Worm (Caenorhabditis elegans) whole organism, L2 larva: ENCODE results near the gene mtm-9.

Experiments
- C34F6.9 ChIP-seq: fragments of 150-350 bp; optimal IDR thresholded peaks from 2 replicates; lab custom pipeline; 2014; ENCODE audit warnings: missing biosample characterization, missing genetic modification characterization
- F13H6.1 ChIP-seq: sonication (generic microtip); optimal IDR thresholded peaks from 2 replicates; lab custom pipeline; 2016; ENCODE audit warnings: missing genetic modification characterization, missing compliant biosample characterization
- R02D3.7 ChIP-seq: fragments of 150-350 bp; optimal IDR thresholded peaks from 2 replicates; lab custom pipeline; 2014; ENCODE audit warnings: missing biosample characterization, missing genetic modification characterization
- Y55F3AM.14 ChIP-seq: fragments of 200-800 bp; sonication (Bioruptor generic); optimal IDR thresholded peaks from 2 replicates; lab custom pipeline; 2018; ENCODE audit warnings: mild to moderate bottlenecking, missing genetic modification characterization, missing compliant biosample characterization
- ZK546.5 ChIP-seq: sonication (generic microtip); optimal IDR thresholded peaks from 2 replicates; lab custom pipeline; 2017; ENCODE audit warnings: missing biosample characterization, missing genetic modification characterization
- alr-1 ChIP-seq: fragments of 150-350 bp; optimal IDR thresholded peaks from 2 replicates; lab custom pipeline; 2014; ENCODE audit warnings: missing biosample characterization, missing genetic modification characterization
- aly-2 ChIP-seq: fragments of 150-350 bp; optimal IDR thresholded peaks from 2 replicates; lab custom pipeline; 2014; ENCODE audit warnings: missing biosample characterization, missing genetic modification characterization
- ama-1 ChIP-seq: fragments of 150-350 bp; optimal IDR thresholded peaks from 2 replicates; lab custom pipeline; 2018; ENCODE audit warnings: inconsistent platforms
- blmp-1 ChIP-seq: sonication (generic microtip); optimal IDR thresholded peaks from 2 replicates; lab custom pipeline; 2017; ENCODE audit warnings: missing genetic modification characterization, mild to moderate bottlenecking, missing compliant biosample characterization, antibody characterized with exemption, moderate library complexity; ENCODE audit not compliant: insufficient read depth
- ceh-16 ChIP-seq: fragments of 150-350 bp; optimal IDR thresholded peaks from 2 replicates; lab custom pipeline; 2014; ENCODE audit warnings: missing biosample characterization, missing genetic modification characterization
- ceh-82 ChIP-seq: fragments of 150-350 bp; optimal IDR thresholded peaks from 2 replicates; lab custom pipeline; 2014; ENCODE audit warnings: missing biosample characterization, missing genetic modification characterization
- crh-2 ChIP-seq: sonication (generic microtip); optimal IDR thresholded peaks from 2 replicates; lab custom pipeline; 2017; ENCODE audit warnings: missing biosample characterization, missing genetic modification characterization
- dmd-4 ChIP-seq: sonication (generic microtip); optimal IDR thresholded peaks from 2 replicates; lab custom pipeline; 2017; ENCODE audit warnings: missing biosample characterization, missing genetic modification characterization
- egl-27 ChIP-seq: sonication (generic microtip); optimal IDR thresholded peaks from 3 replicates; lab custom pipeline; 2017; ENCODE audit warnings: missing biosample characterization, missing genetic modification reagents, missing genetic modification characterization
- elt-1 ChIP-seq: fragments of 150-350 bp; optimal IDR thresholded peaks from 2 replicates; lab custom pipeline; 2014; ENCODE audit warnings: missing biosample characterization, missing genetic modification characterization
- elt-3 ChIP-seq: sonication (generic microtip); optimal IDR thresholded peaks from 2 replicates; lab custom pipeline; 2017; ENCODE audit warnings: missing biosample characterization, missing genetic modification characterization
- fos-1 ChIP-seq: fragments of 150-350 bp; optimal IDR thresholded peaks from 2 replicates; lab custom pipeline; 2014; ENCODE audit warnings: missing biosample characterization, missing genetic modification characterization
- gmeb-1 ChIP-seq: fragments of 150-350 bp; optimal IDR thresholded peaks from 2 replicates; lab custom pipeline; 2014; ENCODE audit warnings: missing biosample characterization, missing genetic modification characterization
- lin-11 ChIP-seq: fragments of 150-350 bp; sonication (generic microtip); optimal IDR thresholded peaks from 2 replicates; lab custom pipeline; 2014; ENCODE audit warnings: missing biosample characterization, missing genetic modification characterization, inconsistent platforms, mixed read lengths
- lin-13 ChIP-seq: fragments of 150-350 bp; optimal IDR thresholded peaks from 2 replicates; lab custom pipeline; 2014; ENCODE audit warnings: missing biosample characterization, missing genetic modification reagents, missing genetic modification characterization
- lin-39 ChIP-seq: fragments of 150-350 bp; optimal IDR thresholded peaks from 2 replicates; lab custom pipeline; 2014; ENCODE audit warnings: missing biosample characterization, missing genetic modification reagents, missing genetic modification characterization
- lsy-2 ChIP-seq, 2 experiments: fragments of 150-350 bp in 1 of 2; sonication (generic microtip) in 1 of 2; optimal IDR thresholded peaks; 2 replicates each; lab custom pipeline; 2014 to 2017; ENCODE audit warnings: missing biosample characterization in 2 of 2, missing genetic modification characterization in 2 of 2
- mab-5 ChIP-seq: fragments of 150-350 bp; optimal IDR thresholded peaks from 2 replicates; lab custom pipeline; 2014; ENCODE audit warnings: missing biosample characterization, missing genetic modification characterization
- mbf-1 ChIP-seq: sonication (generic microtip); optimal IDR thresholded peaks from 2 replicates; lab custom pipeline; 2017; ENCODE audit warnings: missing biosample characterization, missing genetic modification characterization
- mdl-1 ChIP-seq, 2 experiments: fragments of 150-350 bp in 1 of 2; sonication (generic microtip) in 1 of 2; optimal IDR thresholded peaks; 2 replicates each; lab custom pipeline; 2017; ENCODE audit warnings: missing biosample characterization in 2 of 2, missing genetic modification characterization in 2 of 2
- nhr-10 ChIP-seq: sonication (generic microtip); optimal IDR thresholded peaks from 2 replicates; lab custom pipeline; 2017; ENCODE audit warnings: missing biosample characterization, missing genetic modification characterization
- nhr-11 ChIP-seq: fragments of 150-350 bp; optimal IDR thresholded peaks from 2 replicates; lab custom pipeline; 2014; ENCODE audit warnings: missing biosample characterization, missing genetic modification characterization
- nhr-12 ChIP-seq: fragments of 150-350 bp; optimal IDR thresholded peaks from 2 replicates; lab custom pipeline; 2014; ENCODE audit warnings: missing biosample characterization, missing genetic modification characterization
- nhr-129 ChIP-seq: fragments of 150-350 bp; optimal IDR thresholded peaks from 2 replicates; lab custom pipeline; 2014; ENCODE audit warnings: missing biosample characterization, missing genetic modification characterization
- nhr-21 ChIP-seq: fragments of 150-350 bp; optimal IDR thresholded peaks from 2 replicates; lab custom pipeline; 2014; ENCODE audit warnings: missing biosample characterization, missing genetic modification characterization
- nhr-23 ChIP-seq: fragments of 150-350 bp; optimal IDR thresholded peaks from 2 replicates; lab custom pipeline; 2014; ENCODE audit warnings: missing biosample characterization, missing genetic modification reagents, missing genetic modification characterization
- nhr-237 ChIP-seq: fragments of 150-350 bp; optimal IDR thresholded peaks from 2 replicates; lab custom pipeline; 2014; ENCODE audit warnings: missing biosample characterization, missing genetic modification characterization
- nhr-25 ChIP-seq: fragments of 150-350 bp; sonication (generic microtip); optimal IDR thresholded peaks from 3 replicates; lab custom pipeline; 2014; ENCODE audit warnings: missing biosample characterization, missing genetic modification characterization
- nhr-6 ChIP-seq: fragments of 150-350 bp; optimal IDR thresholded peaks from 2 replicates; lab custom pipeline; 2014; ENCODE audit warnings: missing biosample characterization, missing genetic modification characterization
- nhr-77 ChIP-seq: fragments of 150-350 bp; optimal IDR thresholded peaks from 2 replicates; lab custom pipeline; 2014; ENCODE audit warnings: missing biosample characterization, missing genetic modification characterization
- peb-1 ChIP-seq: fragments of 150-350 bp; optimal IDR thresholded peaks from 2 replicates; lab custom pipeline; 2014; ENCODE audit warnings: missing biosample characterization, missing genetic modification characterization
- sem-4 ChIP-seq: fragments of 150-350 bp; optimal IDR thresholded peaks from 2 replicates; lab custom pipeline; 2014; ENCODE audit warnings: missing biosample characterization, missing genetic modification reagents, missing genetic modification characterization
- skn-1 ChIP-seq: sonication (generic microtip); optimal IDR thresholded peaks from 2 replicates; lab custom pipeline; 2017; ENCODE audit warnings: missing biosample characterization, missing genetic modification characterization
- sma-3 ChIP-seq: sonication (generic microtip); optimal IDR thresholded peaks from 2 replicates; lab custom pipeline; 2016; ENCODE audit warnings: missing genetic modification reagents, missing genetic modification characterization, missing compliant biosample characterization
- sma-9 ChIP-seq, 2 experiments: fragments of 150-350 bp in 1 of 2; sonication (generic microtip) in 1 of 2; optimal IDR thresholded peaks; 2 replicates each; lab custom pipeline; 2014 to 2016; ENCODE audit warnings: missing genetic modification characterization in 2 of 2, mild to moderate bottlenecking in 1 of 2, missing biosample characterization in 1 of 2, missing compliant biosample characterization in 1 of 2, missing genetic modification reagents in 1 of 2, moderate library complexity in 1 of 2
- snpc-4 ChIP-seq: fragments of 150-350 bp; optimal IDR thresholded peaks from 2 replicates; lab custom pipeline; 2014; ENCODE audit warnings: missing biosample characterization, missing genetic modification characterization
- unc-39 ChIP-seq: fragments of 150-350 bp; optimal IDR thresholded peaks from 2 replicates; lab custom pipeline; 2014; ENCODE audit warnings: missing biosample characterization, missing genetic modification characterization
- unc-55 ChIP-seq: fragments of 150-350 bp; sonication (generic microtip); optimal IDR thresholded peaks from 3 replicates; lab custom pipeline; 2014; ENCODE audit warnings: missing biosample characterization, missing genetic modification reagents, missing genetic modification characterization
- unc-62 ChIP-seq: fragments of 150-350 bp; optimal IDR thresholded peaks from 2 replicates; lab custom pipeline; 2014; ENCODE audit warnings: missing biosample characterization, missing genetic modification reagents, missing genetic modification characterization
- zag-1 ChIP-seq: fragments of 150-350 bp; optimal IDR thresholded peaks from 2 replicates; lab custom pipeline; 2014; ENCODE audit warnings: missing biosample characterization, missing genetic modification characterization
- ztf-1 ChIP-seq: fragments of 200-800 bp; sonication (Bioruptor generic); conservative IDR thresholded peaks from 2 replicates; pipeline ENCODE4 v1.3.6; 2022; ENCODE audit warnings: missing genetic modification characterization, missing compliant biosample characterization
- ztf-11 ChIP-seq: sonication (generic microtip); optimal IDR thresholded peaks from 2 replicates; lab custom pipeline; 2017; ENCODE audit warnings: missing biosample characterization, missing genetic modification characterization
- ztf-4 ChIP-seq: fragments of 150-350 bp; optimal IDR thresholded peaks from 2 replicates; lab custom pipeline; 2014; ENCODE audit warnings: missing biosample characterization, missing genetic modification characterization

mtm-9 gene

ce11 chrV:3716279-3716887, 27.0 kb upstream of the mtm-9 start (continued):
- TF ChIP-seq lin-11 (tag; lab: Kevin White, UChicago) (peak; percentile 0), nhr-12 (tag; lab: Kevin White, UChicago) (no peak), unc-55 (peak; percentile 61), sma-3 (no peak), mbf-1 (no peak), mab-5 (tag; lab: Kevin White, UChicago) (peak; percentile 75), dmd-4 (no peak), ceh-82 (tag; lab: Kevin White, UChicago) (no peak), gmeb-1 (tag; lab: Kevin White, UChicago) (no peak), snpc-4 (tag; lab: Kevin White, UChicago) (no peak), aly-2 (tag; lab: Kevin White, UChicago) (no peak), zag-1 (tag; lab: Kevin White, UChicago) (peak; percentile 54), nhr-77 (no peak), nhr-10 (tag; lab: Kevin White, UChicago) (no peak)

- TF ChIP-seq zag-1 (tag; lab: Kevin White, UChicago) (peak; percentile 61), skn-1 (tag; lab: Kevin White, UChicago) (no peak), Y55F3AM.14 (no peak), ceh-82 (tag; lab: Kevin White, UChicago) (no peak), ztf-4 (tag; lab: Kevin White, UChicago) (no peak), nhr-10 (tag; lab: Kevin White, UChicago) (no peak), unc-39 (no peak), nhr-129 (tag; lab: Kevin White, UChicago) (peak; percentile 69), ama-1 (lab: Kevin White, UChicago) (peak; percentile 37), lin-11 (tag; lab: Kevin White, UChicago) (peak; percentile 38), mdl-1 (tag; optimal IDR thresholded peaks at IDR 0.05; lab: Kevin White, UChicago) (peak; percentile 29 to 44), unc-62 (GFP tag; lab: Kevin White, UChicago) (no peak), ztf-1 (GFP tag; lab: Robert Waterston, UW) (no peak), sem-4 (peak; percentile 3), blmp-1 (tag; lab: Kevin White, UChicago) (no peak), F13H6.1 (tag; lab: Kevin White, UChicago) (peak; percentile 43), sma-3 (no peak), nhr-25 (tag; lab: Kevin White, UChicago) (no peak), C34F6.9 (tag; lab: Kevin White, UChicago) (peak; percentile 69), lin-13 (GFP tag; lab: Kevin White, UChicago) (peak; percentile 31), peb-1 (no peak), R02D3.7 (tag; lab: Kevin White, UChicago) (no peak), elt-1 (tag; lab: Kevin White, UChicago) (no peak), nhr-23 (tag; lab: Kevin White, UChicago) (no peak), lsy-2 (tag; optimal IDR thresholded peaks at IDR 0.05; lab: Kevin White, UChicago) (peak in 1 of 2 experiments; percentile 72), fos-1 (tag; lab: Kevin White, UChicago) (peak; percentile 2), crh-2 (tag; lab: Kevin White, UChicago) (peak; percentile 39), egl-27 (peak; percentile 32), snpc-4 (tag; lab: Kevin White, UChicago) (no peak), nhr-11 (tag; lab: Kevin White, UChicago) (no peak), lin-39 (tag; lab: Kevin White, UChicago) (no peak), unc-55 (peak; percentile 58), nhr-12 (tag; lab: Kevin White, UChicago) (no peak), sma-9 (GFP tag; optimal IDR thresholded peaks at IDR 0.05; lab: Kevin White, UChicago) (peak; percentile 30), sma-9 (tag; optimal IDR thresholded peaks at IDR 0.05; lab: Kevin White, UChicago) (no peak), aly-2 (tag; lab: Kevin White, UChicago) (no peak), nhr-237 (tag; lab: Kevin White, UChicago) (no peak), nhr-6 (tag; lab: Kevin White, UChicago) (peak; percentile 44), ceh-16 (tag; lab: Kevin White, UChicago) (no peak), mbf-1 (no peak), ZK546.5 (tag; lab: Kevin White, UChicago) (no peak), gmeb-1 (tag; lab: Kevin White, UChicago) (no peak), nhr-77 (no peak), ztf-11 (tag; lab: Kevin White, UChicago) (no peak), dmd-4 (no peak), nhr-21 (peak; percentile 10), elt-3 (tag; lab: Kevin White, UChicago) (no peak), alr-1 (tag; lab: Kevin White, UChicago) (no peak), mab-5 (tag; lab: Kevin White, UChicago) (no peak)
Observed at ce11 chrV:3717751-3718150, 25.6 kb upstream of the mtm-9 start.
